Fruit fly (Drosophila melanogaster): ENCODE measurements around the gene mop.

mop gene

DNA sequence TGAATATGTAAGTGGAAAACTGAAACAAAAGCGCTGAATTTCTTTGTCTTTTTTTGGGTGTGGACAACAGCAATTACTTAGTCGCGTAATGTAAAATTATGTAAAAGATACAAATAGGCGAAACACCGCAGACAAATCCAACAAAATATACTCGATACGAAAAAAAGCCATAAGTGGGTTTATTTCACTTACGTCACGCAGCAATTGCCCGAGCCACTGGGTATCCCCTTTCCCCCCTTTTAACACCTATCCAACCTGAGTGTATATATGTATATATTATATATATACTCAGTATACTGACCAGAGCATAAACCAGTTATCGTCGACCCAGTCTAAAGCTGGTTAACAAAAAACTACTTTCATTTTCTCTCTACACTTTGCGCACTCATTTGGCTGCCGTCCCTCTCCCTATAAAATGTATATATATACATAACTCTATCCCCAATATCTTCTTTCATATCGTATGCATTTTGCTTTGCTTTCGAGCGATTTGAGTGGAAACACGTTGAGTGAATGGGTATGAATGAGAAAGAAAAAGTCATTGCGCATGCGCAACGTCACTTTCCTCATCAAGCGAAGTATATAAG, 32.7 kb downstream of the mop start:
- TF ChIP-seq psq (optimal IDR thresholded peaks at IDR 0.05) (no peak), ttk (optimal IDR thresholded peaks at IDR 0.05) (no peak), insv (optimal IDR thresholded peaks at IDR 0.05) (no peak), Sin3A (optimal IDR thresholded peaks at IDR 0.05) (no peak), Myc (optimal IDR thresholded peaks at IDR 0.05) (no peak), h (optimal IDR thresholded peaks at IDR 0.05) (no peak)

dm6 chr3L:14733417-14733816, 42.5 kb downstream of the mop start, which contains the start of gene CG13471:
Gene CG13471 (minus strand): TSS chr3L:14733517.
- no peak for TF ChIP-seq h (optimal IDR thresholded peaks at IDR 0.05)
- TF ChIP-seq insv (optimal IDR thresholded peaks at IDR 0.05): no peak
- TF ChIP-seq Sin3A (optimal IDR thresholded peaks at IDR 0.05): no peak
- TF ChIP-seq psq (optimal IDR thresholded peaks at IDR 0.05): no peak

dm6 chr3L:14731790-14732189, 44.1 kb downstream of the mop start:
- TF ChIP-seq h (optimal IDR thresholded peaks at IDR 0.05): no peak
- no peak for TF ChIP-seq ttk (optimal IDR thresholded peaks at IDR 0.05)
- no peak for TF ChIP-seq Myc (optimal IDR thresholded peaks at IDR 0.05)
- TF ChIP-seq Sin3A (optimal IDR thresholded peaks at IDR 0.05): no peak
- no peak for TF ChIP-seq psq (optimal IDR thresholded peaks at IDR 0.05)
- TF ChIP-seq insv (optimal IDR thresholded peaks at IDR 0.05): no peak

- TF ChIP-seq psq (optimal IDR thresholded peaks at IDR 0.05) (no peak), insv (optimal IDR thresholded peaks at IDR 0.05) (no peak), ttk (optimal IDR thresholded peaks at IDR 0.05) (no peak), h (optimal IDR thresholded peaks at IDR 0.05) (no peak), Myc (optimal IDR thresholded peaks at IDR 0.05) (no peak), Sin3A (optimal IDR thresholded peaks at IDR 0.05) (no peak)
These were observed 47.5 kb downstream of the mop start, which contains the start of gene CG13473 for dm6 chr3L:14728460-14728859. Gene CG13473 (plus strand): TSS chr3L:14728760.

Data from Kc167 (cell line).